Fruit fly (Drosophila melanogaster): ENCODE measurements around the gene CG7255.

The CG7255 gene

dm6 chr3L:15286948-15287347 is 17.1 kb upstream of the CG7255 start:
- no peak for TF ChIP-seq bab1 (GFP tag; optimal IDR thresholded peaks at IDR 0.05)
- no peak for TF ChIP-seq CG14711 (tag; optimal IDR thresholded peaks at IDR 0.05)
- no peak for TF ChIP-seq CG12768 (GFP tag; optimal IDR thresholded peaks at IDR 0.05)
- no peak for TF ChIP-seq ovo (GFP tag; optimal IDR thresholded peaks at IDR 0.05)

dm6 chr3L:15289257-15289762 is 14.7 kb upstream of the CG7255 start:
- TF ChIP-seq Mnt (GFP tag; optimal IDR thresholded peaks at IDR 0.05) (no peak), cnc (optimal IDR thresholded peaks at IDR 0.05) (no peak), CG11617 (GFP tag; optimal IDR thresholded peaks at IDR 0.05) (no peak), tj (GFP tag; optimal IDR thresholded peaks at IDR 0.05) (no peak), pad (GFP tag; optimal IDR thresholded peaks at IDR 0.05) (no peak), CG7045 (GFP tag; optimal IDR thresholded peaks at IDR 0.05) (no peak), ovo (GFP tag; optimal IDR thresholded peaks at IDR 0.05) (no peak), kay (GFP tag; ENCODE audit: borderline replicate concordance) (no peak)

dm6 chr3L:15298658-15299057 is 5.4 kb upstream of the CG7255 start, which contains the start of gene Best4:
Gene Best4, plus strand, starts transcription at chr3L:15298958.
- TF ChIP-seq CG14711 (tag; optimal IDR thresholded peaks at IDR 0.05) (no peak), cnc (optimal IDR thresholded peaks at IDR 0.05) (no peak), CG33017 (tag; optimal IDR thresholded peaks at IDR 0.05) (no peak), toe (GFP tag; optimal IDR thresholded peaks at IDR 0.05) (no peak), pad (GFP tag; optimal IDR thresholded peaks at IDR 0.05) (no peak), CG7045 (GFP tag; optimal IDR thresholded peaks at IDR 0.05) (no peak), tj (GFP tag; optimal IDR thresholded peaks at IDR 0.05) (no peak), bab1 (GFP tag; optimal IDR thresholded peaks at IDR 0.05) (no peak), Mnt (GFP tag; optimal IDR thresholded peaks at IDR 0.05) (no peak)

dm6 chr3L:15302685-15303084 is 1.4 kb upstream of the CG7255 start, which contains the start of gene Best3:
Gene Best3, minus strand, starts transcription at chr3L:15302785.
- TF ChIP-seq tj (GFP tag; optimal IDR thresholded peaks at IDR 0.05) (no peak), ovo (GFP tag; optimal IDR thresholded peaks at IDR 0.05) (no peak), CG7101 (tag; optimal IDR thresholded peaks at IDR 0.05) (no peak), CG1620 (GFP tag; optimal IDR thresholded peaks at IDR 0.05) (no peak), CG7045 (GFP tag; optimal IDR thresholded peaks at IDR 0.05) (no peak), kay (GFP tag; ENCODE audit: borderline replicate concordance) (no peak), Mnt (GFP tag; optimal IDR thresholded peaks at IDR 0.05) (no peak), Clk (GFP tag; optimal IDR thresholded peaks at IDR 0.05) (no peak), CG11617 (GFP tag; optimal IDR thresholded peaks at IDR 0.05) (no peak)

- TF ChIP-seq cic (GFP tag; optimal IDR thresholded peaks at IDR 0.05) (peak; percentile 1), CG33017 (tag; optimal IDR thresholded peaks at IDR 0.05) (no peak), CG1620 (GFP tag; optimal IDR thresholded peaks at IDR 0.05) (no peak), Mnt (GFP tag; optimal IDR thresholded peaks at IDR 0.05) (no peak), CG14711 (tag; optimal IDR thresholded peaks at IDR 0.05) (no peak), ovo (GFP tag; optimal IDR thresholded peaks at IDR 0.05) (no peak), kay (GFP tag; ENCODE audit: borderline replicate concordance) (peak; percentile 55), pad (GFP tag; optimal IDR thresholded peaks at IDR 0.05) (no peak), CG7101 (tag; optimal IDR thresholded peaks at IDR 0.05) (no peak), CG12768 (GFP tag; optimal IDR thresholded peaks at IDR 0.05) (no peak), CG11617 (GFP tag; optimal IDR thresholded peaks at IDR 0.05) (no peak), Crg-1 (GFP tag; optimal IDR thresholded peaks at IDR 0.05) (no peak), toe (GFP tag; optimal IDR thresholded peaks at IDR 0.05) (no peak), CG5204 (GFP tag; optimal IDR thresholded peaks at IDR 0.05) (no peak), cnc (optimal IDR thresholded peaks at IDR 0.05) (no peak), Hr96 (GFP tag; optimal IDR thresholded peaks at IDR 0.05) (no peak), CG7045 (GFP tag; optimal IDR thresholded peaks at IDR 0.05) (no peak)
These were observed 425 bp upstream of the CG7255 start for dm6 chr3L:15303630-15304029.

- no peak for TF ChIP-seq CG14711 (tag; optimal IDR thresholded peaks at IDR 0.05)
- TF ChIP-seq CG7045 (GFP tag; optimal IDR thresholded peaks at IDR 0.05), result no peak
- TF ChIP-seq toe (GFP tag; optimal IDR thresholded peaks at IDR 0.05), result no peak
- peak; percentile 3 for TF ChIP-seq CG11617 (GFP tag; optimal IDR thresholded peaks at IDR 0.05)
- TF ChIP-seq CG1620 (GFP tag; optimal IDR thresholded peaks at IDR 0.05), result no peak
- TF ChIP-seq pad (GFP tag; optimal IDR thresholded peaks at IDR 0.05), result no peak
- TF ChIP-seq Hr96 (GFP tag; optimal IDR thresholded peaks at IDR 0.05), result no peak
- no peak for TF ChIP-seq kay (GFP tag; ENCODE audit: borderline replicate concordance)
- no peak for TF ChIP-seq cnc (optimal IDR thresholded peaks at IDR 0.05)
These were observed 1.1 kb downstream of the CG7255 start for dm6 chr3L:15305036-15305613.

dm6 chr3L:15306447-15306846 is 2.4 kb downstream of the CG7255 start:
- TF ChIP-seq Crg-1 (GFP tag; optimal IDR thresholded peaks at IDR 0.05) (no peak), CG11617 (GFP tag; optimal IDR thresholded peaks at IDR 0.05) (no peak), CG1620 (GFP tag; optimal IDR thresholded peaks at IDR 0.05) (no peak), CG7101 (tag; optimal IDR thresholded peaks at IDR 0.05) (no peak), cnc (optimal IDR thresholded peaks at IDR 0.05) (no peak), CG14711 (tag; optimal IDR thresholded peaks at IDR 0.05) (no peak), Mnt (GFP tag; optimal IDR thresholded peaks at IDR 0.05) (no peak), bab1 (GFP tag; optimal IDR thresholded peaks at IDR 0.05) (no peak), Hr96 (GFP tag; optimal IDR thresholded peaks at IDR 0.05) (no peak), CG33017 (tag; optimal IDR thresholded peaks at IDR 0.05) (no peak), toe (GFP tag; optimal IDR thresholded peaks at IDR 0.05) (no peak), CG12768 (GFP tag; optimal IDR thresholded peaks at IDR 0.05) (no peak), cic (GFP tag; optimal IDR thresholded peaks at IDR 0.05) (no peak), CG7045 (GFP tag; optimal IDR thresholded peaks at IDR 0.05) (no peak), Clk (GFP tag; optimal IDR thresholded peaks at IDR 0.05) (no peak), tj (GFP tag; optimal IDR thresholded peaks at IDR 0.05) (no peak), CG5204 (GFP tag; optimal IDR thresholded peaks at IDR 0.05) (no peak)

Data from whole organism, adult.